Fruit fly (Drosophila melanogaster) whole organism: ENCODE results near the gene mei-41.

Experiments
- CG8478 ChIP-seq: fragments of >200 bp; optimal IDR thresholded peaks from 2 replicates; lab custom pipeline; 2018; ENCODE audit warnings: inconsistent platforms
- Dll ChIP-seq: fragments of >200 bp; optimal IDR thresholded peaks from 2 replicates; lab custom pipeline; 2017
- EcR ChIP-seq, 2 experiments: fragments of >200 bp; optimal IDR thresholded peaks; 2 replicates each; lab custom pipeline; 2017; ENCODE audit warnings: missing biosample characterization in 2 of 2, missing genetic modification characterization in 2 of 2, missing genetic modification reagents in 2 of 2
- pan ChIP-seq: fragments of >200 bp; optimal IDR thresholded peaks from 2 replicates; lab custom pipeline; 2017
- psq ChIP-seq: fragments of >200 bp; optimal IDR thresholded peaks from 2 replicates; lab custom pipeline; 2017
- usp ChIP-seq: fragments of >200 bp; optimal IDR thresholded peaks from 2 replicates; lab custom pipeline; 2017; ENCODE audit warnings: missing biosample characterization, missing genetic modification characterization, mixed read lengths

dm6 chrX:16446769-16447168, 55.3 kb downstream of the mei-41 start, which contains the start of gene eIF2alpha:
- TF ChIP-seq pan (lab: Kevin White, UChicago) (no peak), usp (GFP tag; lab: Kevin White, UChicago) (no peak), psq (lab: Kevin White, UChicago) (no peak), CG8478 (lab: Kevin White, UChicago) (no peak), EcR (GFP tag; optimal IDR thresholded peaks at IDR 0.05; lab: Kevin White, UChicago) (no peak), Dll (lab: Kevin White, UChicago) (no peak)
